Worm (Caenorhabditis elegans): ENCODE measurements around the gene C18G1.6.

Gene C18G1.6

ce11 chrV:4769633-4770032 lies 19.2 kb downstream of the C18G1.6 start, which contains the start of gene C18G1.9:
C18G1.9 (minus strand) TSS chrV:4769733.
- TF ChIP-seq eor-1 (tag; optimal IDR thresholded peaks at IDR 0.05), result no peak
- no peak for TF ChIP-seq ZK546.5 (tag; optimal IDR thresholded peaks at IDR 0.05)
- TF ChIP-seq zag-1 (tag; optimal IDR thresholded peaks at IDR 0.05), result no peak
- no peak for TF ChIP-seq R02D3.7 (tag; optimal IDR thresholded peaks at IDR 0.05)
- TF ChIP-seq skn-1 (tag; optimal IDR thresholded peaks at IDR 0.05), result no peak
- TF ChIP-seq lin-15B (tag; optimal IDR thresholded peaks at IDR 0.05), result no peak
- no peak for TF ChIP-seq ceh-28 (tag; optimal IDR thresholded peaks at IDR 0.05)
- TF ChIP-seq pha-4 (tag; optimal IDR thresholded peaks at IDR 0.05), result no peak
- no peak for TF ChIP-seq nhr-43 (tag; optimal IDR thresholded peaks at IDR 0.05; ENCODE audit: poor library complexity, severe bottlenecking)
- TF ChIP-seq nhr-77 (tag; optimal IDR thresholded peaks at IDR 0.05), result no peak
- no peak for TF ChIP-seq egl-5 (tag; optimal IDR thresholded peaks at IDR 0.05)
- no peak for TF ChIP-seq nfya-1 (tag; optimal IDR thresholded peaks at IDR 0.05; ENCODE audit: insufficient read depth)
- no peak for TF ChIP-seq fkh-2 (tag; optimal IDR thresholded peaks at IDR 0.05)
- TF ChIP-seq unc-39 (tag; optimal IDR thresholded peaks at IDR 0.05), result no peak
- TF ChIP-seq hmg-11 (tag; optimal IDR thresholded peaks at IDR 0.05), result no peak
- no peak for TF ChIP-seq mml-1 (tag; optimal IDR thresholded peaks at IDR 0.05)
- TF ChIP-seq jun-1 (tag; optimal IDR thresholded peaks at IDR 0.05), result no peak
- no peak for TF ChIP-seq nhr-76 (tag; optimal IDR thresholded peaks at IDR 0.05)

ce11 chrV:4770408-4770947 lies 20.1 kb downstream of the C18G1.6 start, which contains the start of gene elt-7:
elt-7 (plus strand) TSS chrV:4770670.
- peak; percentile 54 for TF ChIP-seq pqm-1 (tag; optimal IDR thresholded peaks at IDR 0.05)
- no peak for TF ChIP-seq elt-1 (tag; optimal IDR thresholded peaks at IDR 0.05)
- no peak for TF ChIP-seq ZK546.5 (tag; optimal IDR thresholded peaks at IDR 0.05)
- TF ChIP-seq nhr-23 (tag; optimal IDR thresholded peaks at IDR 0.05), result no peak
- no peak for TF ChIP-seq ceh-9 (tag; optimal IDR thresholded peaks at IDR 0.05)
- TF ChIP-seq ztf-4 (tag; optimal IDR thresholded peaks at IDR 0.05), result no peak
- no peak for TF ChIP-seq eor-1 (tag; optimal IDR thresholded peaks at IDR 0.05)
- no peak for TF ChIP-seq elt-3 (tag; optimal IDR thresholded peaks at IDR 0.05)
- peak; percentile 71 for TF ChIP-seq elt-2 (tag; optimal IDR thresholded peaks at IDR 0.05)
- TF ChIP-seq fos-1 (tag; optimal IDR thresholded peaks at IDR 0.05), result no peak
- TF ChIP-seq zag-1 (tag; optimal IDR thresholded peaks at IDR 0.05), result no peak
- no peak for TF ChIP-seq nfya-1 (tag; optimal IDR thresholded peaks at IDR 0.05; ENCODE audit: insufficient read depth)
- TF ChIP-seq unc-62 (GFP tag; optimal IDR thresholded peaks at IDR 0.05), result no peak
- TF ChIP-seq fkh-2 (tag; optimal IDR thresholded peaks at IDR 0.05), result no peak

ce11 chrV:4775140-4775539 lies 24.7 kb downstream of the C18G1.6 start:
- no peak for TF ChIP-seq nhr-28 (tag; optimal IDR thresholded peaks at IDR 0.05)
- peak; percentile 38 for TF ChIP-seq lin-39 (tag; optimal IDR thresholded peaks at IDR 0.05)
- TF ChIP-seq ceh-9 (tag; optimal IDR thresholded peaks at IDR 0.05), result no peak
- TF ChIP-seq nfya-1 (tag; optimal IDR thresholded peaks at IDR 0.05; ENCODE audit: insufficient read depth), result peak; percentile 23

- TF ChIP-seq egl-5 (tag; optimal IDR thresholded peaks at IDR 0.05), result peak; percentile 37
- TF ChIP-seq zag-1 (tag; optimal IDR thresholded peaks at IDR 0.05), result no peak
- TF ChIP-seq ceh-82 (tag; optimal IDR thresholded peaks at IDR 0.05), result no peak
- TF ChIP-seq ztf-11 (tag; optimal IDR thresholded peaks at IDR 0.05), result no peak
- no peak for TF ChIP-seq fkh-10 (GFP tag; optimal IDR thresholded peaks at IDR 0.05)
- TF ChIP-seq elt-1 (tag; optimal IDR thresholded peaks at IDR 0.05), result no peak
These were observed 27.1 kb downstream of the C18G1.6 start, which contains the start of gene C18G1.1 for ce11 chrV:4777388-4777986. C18G1.1 (plus strand) TSS chrV:4777960.

- TF ChIP-seq mdl-1 (tag; optimal IDR thresholded peaks at IDR 0.05), result no peak
- TF ChIP-seq nhr-77 (tag; optimal IDR thresholded peaks at IDR 0.05), result no peak
- TF ChIP-seq snpc-4 (tag; optimal IDR thresholded peaks at IDR 0.05), result no peak
- TF ChIP-seq fos-1 (tag; optimal IDR thresholded peaks at IDR 0.05), result no peak
- TF ChIP-seq nhr-237 (tag; optimal IDR thresholded peaks at IDR 0.05), result no peak
- no peak for TF ChIP-seq jun-1 (tag; optimal IDR thresholded peaks at IDR 0.05)
These were observed 32.9 kb downstream of the C18G1.6 start, which contains the start of gene Y60C6A.1 for ce11 chrV:4783313-4783712. Y60C6A.1 (plus strand) TSS chrV:4783613.
